Worm (Caenorhabditis elegans) whole organism, early embryonic: ENCODE measurements around the gene ssu-1.

Experiments
- ama-1 ChIP-seq: fragments of 150-350 bp; optimal IDR thresholded peaks from 2 replicates; lab custom pipeline; 2014
- scrt-1 ChIP-seq: fragments of 200-800 bp; sonication (Bioruptor generic); IDR thresholded peaks from 2 replicates; pipeline ENCODE4 v1.3.6; 2022; ENCODE audit warnings: missing genetic modification characterization, missing compliant biosample characterization

DNA sequence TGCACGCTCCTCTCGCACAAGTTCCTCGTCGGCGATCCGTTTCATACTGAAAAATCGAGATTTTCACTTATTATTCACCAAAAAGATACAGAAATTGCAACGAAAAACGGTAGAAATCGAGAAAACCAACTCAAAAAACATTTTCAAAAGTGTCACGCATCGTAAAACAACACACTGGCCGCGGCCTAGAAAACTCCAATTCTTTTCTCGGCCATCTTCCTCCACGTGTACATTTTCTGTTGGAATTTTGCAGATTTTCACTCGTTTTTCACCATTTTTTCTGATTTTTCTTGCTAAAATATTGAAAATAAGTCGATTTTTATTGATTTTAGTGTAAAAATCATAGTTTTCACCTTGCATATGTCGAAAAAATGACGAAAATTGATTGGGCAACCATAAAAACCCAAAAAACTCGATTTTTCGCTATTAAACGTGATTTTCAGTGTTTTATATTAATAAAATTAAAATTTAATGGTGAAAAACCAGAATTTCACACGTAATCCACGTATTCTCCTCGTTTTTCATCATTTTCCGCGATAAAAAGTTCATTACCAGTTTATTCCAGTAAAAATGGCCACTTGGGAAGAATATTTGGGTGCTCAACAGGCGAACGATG lies 42.3 kb downstream of the ssu-1 start, which contains the start of the genes dcs-1 and sec-23:
- TF ChIP-seq ama-1 (lab: Kevin White, UChicago) (no peak), scrt-1 (GFP tag; lab: Robert Waterston, UW) (no peak)
